Worm (Caenorhabditis elegans) whole organism, L3 larva: ENCODE measurements around the gene F16G10.2.

Source experiments
- ZK546.5 ChIP-seq: sonication (generic microtip); optimal IDR thresholded peaks from 2 replicates; lab custom pipeline; 2017; ENCODE audit warnings: missing biosample characterization, missing genetic modification characterization
- aly-2 ChIP-seq: fragments of 150-350 bp; optimal IDR thresholded peaks from 2 replicates; lab custom pipeline; 2014; ENCODE audit warnings: missing biosample characterization, missing genetic modification characterization
- daf-12 ChIP-seq: fragments of 150-350 bp; optimal IDR thresholded peaks from 2 replicates; lab custom pipeline; 2014; ENCODE audit warnings: missing biosample characterization, missing genetic modification reagents, missing genetic modification characterization
- elt-2 ChIP-seq: sonication (generic microtip); optimal IDR thresholded peaks from 2 replicates; lab custom pipeline; 2016; ENCODE audit warnings: missing genetic modification reagents, mild to moderate bottlenecking, missing genetic modification characterization, missing compliant biosample characterization
- nfya-1 ChIP-seq: sonication (generic microtip); optimal IDR thresholded peaks from 2 replicates; lab custom pipeline; 2017; ENCODE audit warnings: missing genetic modification characterization, mild to moderate bottlenecking, missing compliant biosample characterization, antibody characterized with exemption, moderate library complexity; ENCODE audit not compliant: insufficient read depth
- nhr-237 ChIP-seq: fragments of 150-350 bp; optimal IDR thresholded peaks from 2 replicates; lab custom pipeline; 2014; ENCODE audit warnings: missing biosample characterization, missing genetic modification characterization
- nhr-25 ChIP-seq: sonication (generic microtip); optimal IDR thresholded peaks from 2 replicates; lab custom pipeline; 2017; ENCODE audit warnings: missing biosample characterization, missing genetic modification characterization
- nhr-28 ChIP-seq: fragments of 150-350 bp; optimal IDR thresholded peaks from 2 replicates; lab custom pipeline; 2014; ENCODE audit warnings: missing biosample characterization, missing genetic modification characterization
- unc-39 ChIP-seq: sonication (generic microtip); optimal IDR thresholded peaks from 4 replicates; lab custom pipeline; 2017; ENCODE audit warnings: missing biosample characterization, missing genetic modification characterization
- zag-1 ChIP-seq: fragments of 150-350 bp; optimal IDR thresholded peaks from 2 replicates; lab custom pipeline; 2014; ENCODE audit warnings: missing biosample characterization, missing genetic modification characterization

- TF ChIP-seq nhr-28 (no peak), ZK546.5 (tag; lab: Kevin White, UChicago) (no peak), elt-2 (tag; lab: Kevin White, UChicago) (peak; percentile 54), aly-2 (tag; lab: Kevin White, UChicago) (no peak), nhr-237 (no peak), unc-39 (tag; lab: Kevin White, UChicago) (no peak), daf-12 (tag; lab: Kevin White, UChicago) (no peak), nhr-25 (no peak), zag-1 (tag; lab: Kevin White, UChicago) (no peak), nfya-1 (tag; lab: Kevin White, UChicago) (no peak)
These were observed 37.6 kb downstream of the F16G10.2 start, which contains the start of gene fbxa-182 for ce11 chrII:2412649-2413048.
